Worm (Caenorhabditis elegans): ENCODE results near the gene droe-8.

The droe-8 gene

ce11 chrV:8768481-8768959 lies 42.2 kb downstream of the droe-8 start, which contains the start of gene B0507.3 (continued):
- TF ChIP-seq ceh-82 (tag; optimal IDR thresholded peaks at IDR 0.05) (no peak), T20F7.1 (GFP tag; optimal IDR thresholded peaks at IDR 0.05) (peak; percentile 29), skn-1 (tag; optimal IDR thresholded peaks at IDR 0.05) (no peak), daf-8 (GFP tag; IDR thresholded peaks at IDR 0.05) (no peak), pqm-1 (tag; optimal IDR thresholded peaks at IDR 0.05) (peak; percentile 100), Y5F2A.4 (GFP tag; optimal IDR thresholded peaks at IDR 0.05) (no peak), unc-62 (GFP tag; optimal IDR thresholded peaks at IDR 0.05 in 1 of 2) (peak; percentile 13 to 25), unc-62 (tag; optimal IDR thresholded peaks at IDR 0.05) (no peak), nhr-48 (tag; optimal IDR thresholded peaks at IDR 0.05) (peak; percentile 55), daf-16 (GFP tag; optimal IDR thresholded peaks at IDR 0.05) (peak in 1 of 2 experiments; percentile 93), daf-16 (tag; optimal IDR thresholded peaks at IDR 0.05) (peak; percentile 98), nhr-102 (tag; optimal IDR thresholded peaks at IDR 0.05) (peak; percentile 85), ZK546.5 (tag; optimal IDR thresholded peaks at IDR 0.05) (no peak), Y105C5A.15 (GFP tag; IDR thresholded peaks at IDR 0.05) (no peak), tra-1 (GFP tag; IDR thresholded peaks at IDR 0.05) (peak; percentile 98), nhr-77 (tag; optimal IDR thresholded peaks at IDR 0.05) (peak; percentile 88), cey-2 (tag; optimal IDR thresholded peaks at IDR 0.05; ENCODE audit: borderline replicate concordance, insufficient read depth) (peak; percentile 70), zip-2 (tag; optimal IDR thresholded peaks at IDR 0.05) (no peak)

DNA sequence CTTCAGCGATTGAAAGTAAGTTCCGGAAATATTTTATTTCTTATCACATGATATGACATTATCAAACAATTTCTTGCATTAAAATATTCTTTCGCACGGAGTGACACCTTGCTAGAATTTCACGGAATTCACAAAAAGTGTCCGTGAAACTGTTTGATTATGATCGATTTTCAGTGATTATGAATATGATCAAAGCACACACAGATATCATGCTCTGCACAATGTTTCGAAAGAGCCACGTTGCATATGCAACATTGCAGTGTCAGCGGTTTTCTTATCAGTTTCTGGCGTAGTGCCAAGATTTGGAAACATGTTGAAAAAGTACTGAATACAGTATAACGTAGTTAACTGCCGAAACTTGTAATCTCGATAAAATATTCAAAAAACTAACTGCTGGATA lies 42.8 kb downstream of the droe-8 start:
- TF ChIP-seq lsy-2 (tag; optimal IDR thresholded peaks at IDR 0.05) (no peak), zfp-3 (GFP tag; conservative IDR thresholded peaks at IDR 0.05) (peak; percentile 60; the same call in 1 of the 2 replicates), lin-1 (GFP tag; IDR thresholded peaks at IDR 0.05) (peak; percentile 88), daf-8 (GFP tag; IDR thresholded peaks at IDR 0.05) (no peak), nhr-6 (tag; optimal IDR thresholded peaks at IDR 0.05) (no peak), ceh-32 (tag; optimal IDR thresholded peaks at IDR 0.05; ENCODE audit: poor library complexity) (no peak), Y5F2A.4 (GFP tag; optimal IDR thresholded peaks at IDR 0.05) (no peak), mep-1 (tag; optimal IDR thresholded peaks at IDR 0.05) (no peak), arid-1 (GFP tag; conservative IDR thresholded peaks at IDR 0.05) (no peak), zag-1 (tag; optimal IDR thresholded peaks at IDR 0.05) (no peak), mxl-2 (GFP tag; conservative IDR thresholded peaks at IDR 0.05) (no peak), sdz-12 (GFP tag; optimal IDR thresholded peaks at IDR 0.05) (no peak), saeg-2 (GFP tag; IDR thresholded peaks at IDR 0.05) (peak; percentile 79), F26F4.8 (GFP tag; conservative IDR thresholded peaks at IDR 0.05) (no peak), egl-27 (tag; optimal IDR thresholded peaks at IDR 0.05) (no peak), rbr-2 (tag; optimal IDR thresholded peaks at IDR 0.05) (no peak), duxl-1 (tag; optimal IDR thresholded peaks at IDR 0.05; ENCODE audit: poor library complexity) (no peak), nhr-10 (tag; optimal IDR thresholded peaks at IDR 0.05) (no peak), dmd-8 (GFP tag; IDR thresholded peaks at IDR 0.05) (no peak), nhr-237 (tag; optimal IDR thresholded peaks at IDR 0.05) (no peak), nhr-76 (tag; optimal IDR thresholded peaks at IDR 0.05) (no peak), nhr-111 (GFP tag; optimal IDR thresholded peaks at IDR 0.05) (no peak), spr-3 (GFP tag; optimal IDR thresholded peaks at IDR 0.05) (no peak), nhr-28 (tag; optimal IDR thresholded peaks at IDR 0.05) (peak; percentile 82), F49E8.2 (tag; optimal IDR thresholded peaks at IDR 0.05; ENCODE audit: borderline replicate concordance) (no peak), zfp-2 (tag; optimal IDR thresholded peaks at IDR 0.05) (no peak), hlh-30 (tag; optimal IDR thresholded peaks at IDR 0.05; ENCODE audit: insufficient read depth) (no peak), lin-15B (tag; optimal IDR thresholded peaks at IDR 0.05) (no peak), mdl-1 (tag; optimal IDR thresholded peaks at IDR 0.05) (peak in 1 of 2 experiments; percentile 37), snpc-4 (tag; optimal IDR thresholded peaks at IDR 0.05) (no peak), spr-1 (tag; optimal IDR thresholded peaks at IDR 0.05) (no peak), hif-1 (tag; optimal IDR thresholded peaks at IDR 0.05) (no peak), fkh-10 (GFP tag; optimal IDR thresholded peaks at IDR 0.05) (no peak), ceh-62 (tag; optimal IDR thresholded peaks at IDR 0.05) (no peak), unc-130 (GFP tag; optimal IDR thresholded peaks at IDR 0.05) (no peak), attf-4 (tag; optimal IDR thresholded peaks at IDR 0.05) (no peak)

All from whole organism, L4 larva.